Worm (Caenorhabditis elegans) whole organism, L2 larva: ENCODE measurements around the gene str-27.

ENCODE experiments used
- ZK546.5 ChIP-seq: sonication (generic microtip); optimal IDR thresholded peaks from 2 replicates; lab custom pipeline; 2017; ENCODE audit warnings: missing biosample characterization, missing genetic modification characterization
- ama-1 ChIP-seq: fragments of 150-350 bp; optimal IDR thresholded peaks from 2 replicates; lab custom pipeline; 2018; ENCODE audit warnings: inconsistent platforms
- egl-27 ChIP-seq: sonication (generic microtip); optimal IDR thresholded peaks from 3 replicates; lab custom pipeline; 2017; ENCODE audit warnings: missing biosample characterization, missing genetic modification reagents, missing genetic modification characterization
- elt-3 ChIP-seq: sonication (generic microtip); optimal IDR thresholded peaks from 2 replicates; lab custom pipeline; 2017; ENCODE audit warnings: missing biosample characterization, missing genetic modification characterization
- lsy-2 ChIP-seq, 2 experiments: fragments of 150-350 bp in 1 of 2; sonication (generic microtip) in 1 of 2; optimal IDR thresholded peaks; 2 replicates each; lab custom pipeline; 2014 to 2017; ENCODE audit warnings: missing biosample characterization in 2 of 2, missing genetic modification characterization in 2 of 2
- ztf-4 ChIP-seq: fragments of 150-350 bp; optimal IDR thresholded peaks from 2 replicates; lab custom pipeline; 2014; ENCODE audit warnings: missing biosample characterization, missing genetic modification characterization

DNA sequence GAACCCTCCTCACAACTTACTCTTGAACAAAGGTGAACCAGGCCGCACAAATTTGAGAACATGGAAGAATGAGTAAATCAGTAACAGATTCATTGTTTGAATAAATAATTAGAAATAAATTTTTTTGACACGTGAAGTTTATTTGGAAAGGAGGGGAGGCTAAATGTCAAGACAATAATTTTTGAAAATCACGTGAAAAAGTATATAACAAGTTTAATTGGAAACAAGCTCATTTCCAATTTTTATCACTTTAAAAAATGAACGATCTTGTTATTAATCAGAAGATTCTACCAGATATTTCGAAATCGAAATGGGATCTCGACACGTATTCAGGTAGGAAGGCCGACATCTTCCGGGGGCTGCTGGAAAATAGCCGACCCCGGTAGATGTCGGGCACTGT is 9.0 kb downstream of the str-27 start, which contains the start of the genes irld-57 and sfxn-1.3:
- TF ChIP-seq lsy-2 (tag; optimal IDR thresholded peaks at IDR 0.05; lab: Kevin White, UChicago) (no peak), egl-27 (tag; lab: Kevin White, UChicago) (no peak), ztf-4 (tag; lab: Kevin White, UChicago) (no peak), ZK546.5 (tag; lab: Kevin White, UChicago) (no peak), ama-1 (lab: Kevin White, UChicago) (no peak), elt-3 (tag; lab: Kevin White, UChicago) (no peak)
